Fruit fly (Drosophila melanogaster): Measurements from ENCODE around the gene CG43843.
A peak's percentile ranks its signal among the peaks of the same experiment; 100 is the strongest.

The CG43843 gene

DNA sequence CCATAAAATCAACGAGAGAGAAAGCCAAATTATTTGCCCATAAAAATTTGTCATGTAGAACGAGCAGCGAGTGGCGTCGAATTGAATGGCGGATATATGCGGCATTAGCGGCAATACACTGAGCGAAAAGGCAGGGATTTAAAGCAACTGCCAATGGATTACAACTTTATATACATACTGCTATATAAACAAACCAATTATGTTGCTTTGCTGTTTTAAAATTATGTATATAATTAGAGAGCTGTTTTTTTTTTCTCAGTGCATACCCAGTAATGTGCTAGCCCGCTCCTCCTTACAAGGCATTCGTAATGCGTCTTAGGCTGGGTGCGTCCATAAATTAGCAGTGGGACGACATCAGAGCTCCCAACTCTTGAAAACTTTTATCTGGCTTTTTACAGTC is 7.7 kb upstream of the CG43843 start (continued):
- TF ChIP-seq Hand (GFP tag; optimal IDR thresholded peaks at IDR 0.05): peak; percentile 24
- no peak for TF ChIP-seq hkb (optimal IDR thresholded peaks at IDR 0.05)
- TF ChIP-seq hkb (GFP tag; IDR thresholded peaks at IDR 0.05): peak; percentile 60
- TF ChIP-seq inv (GFP tag; IDR thresholded peaks at IDR 0.05; ENCODE audit: partially characterized antibody): no peak
- TF ChIP-seq twi (tag; optimal IDR thresholded peaks at IDR 0.05): no peak
- TF ChIP-seq stc (GFP tag; IDR thresholded peaks at IDR 0.05): no peak
- TF ChIP-seq CG30431 (GFP tag; optimal IDR thresholded peaks at IDR 0.05): no peak
- TF ChIP-seq dysf (GFP tag; IDR thresholded peaks at IDR 0.05): peak; percentile 51
- TF ChIP-seq CG2199 (GFP tag; IDR thresholded peaks at IDR 0.05): no peak
- no peak for TF ChIP-seq CG11723 (GFP tag; optimal IDR thresholded peaks at IDR 0.05)
- no peak for TF ChIP-seq Hr39 (optimal IDR thresholded peaks at IDR 0.05)
- TF ChIP-seq CG31388 (GFP tag; optimal IDR thresholded peaks at IDR 0.05): no peak
- no peak for TF ChIP-seq Max (GFP tag; optimal IDR thresholded peaks at IDR 0.05)
- TF ChIP-seq CG12659 (GFP tag; optimal IDR thresholded peaks at IDR 0.05): peak; percentile 4
- no peak for TF ChIP-seq hbn (GFP tag; IDR thresholded peaks at IDR 0.05; ENCODE audit: partially characterized antibody)
- no peak for TF ChIP-seq gsb-n (tag; optimal IDR thresholded peaks at IDR 0.05)
- TF ChIP-seq CG17186 (GFP tag; optimal IDR thresholded peaks at IDR 0.05): no peak
- no peak for TF ChIP-seq Ets65A (GFP tag)
- no peak for TF ChIP-seq pzg (GFP tag; optimal IDR thresholded peaks at IDR 0.05)
- no peak for TF ChIP-seq fd3F (GFP tag; optimal IDR thresholded peaks at IDR 0.05)
- no peak for TF ChIP-seq dm (GFP tag; optimal IDR thresholded peaks at IDR 0.05)
- TF ChIP-seq CG5953 (GFP tag; IDR thresholded peaks at IDR 0.05): no peak
- TF ChIP-seq CG1233 (GFP tag; optimal IDR thresholded peaks at IDR 0.05): no peak
- no peak for TF ChIP-seq CG6854 (GFP tag; optimal IDR thresholded peaks at IDR 0.05)
- no peak for TF ChIP-seq kah (GFP tag; optimal IDR thresholded peaks at IDR 0.05)
- TF ChIP-seq ftz-f1 (GFP tag; optimal IDR thresholded peaks at IDR 0.05): no peak
- 0 out of 2 replicates have a peak, but pooled peaks have one; percentile 23 for TF ChIP-seq seq (GFP tag; IDR thresholded peaks at IDR 0.05)
- TF ChIP-seq jumu (GFP tag; optimal IDR thresholded peaks at IDR 0.05): no peak
- TF ChIP-seq Spps (tag; optimal IDR thresholded peaks at IDR 0.05): no peak
- no peak for TF ChIP-seq NFAT (GFP tag; IDR thresholded peaks at IDR 0.05)
- no peak for TF ChIP-seq CG3163 (GFP tag; optimal IDR thresholded peaks at IDR 0.05)
- no peak for TF ChIP-seq CG1832 (GFP tag; optimal IDR thresholded peaks at IDR 0.05)
- TF ChIP-seq scrt (GFP tag; optimal IDR thresholded peaks at IDR 0.05): peak; percentile 28
- no peak for TF ChIP-seq prd (optimal IDR thresholded peaks at IDR 0.05)
- TF ChIP-seq prd (GFP tag; IDR thresholded peaks at IDR 0.05): peak; percentile 30; the same call in 1 of the 3 replicates
- no peak for TF ChIP-seq Oaz (GFP tag; IDR thresholded peaks at IDR 0.05)
- TF ChIP-seq al (GFP tag; IDR thresholded peaks at IDR 0.05): no peak
- TF ChIP-seq bsh (GFP tag; optimal IDR thresholded peaks at IDR 0.05): no peak
- TF ChIP-seq shn (GFP tag; optimal IDR thresholded peaks at IDR 0.05): no peak
- no peak for TF ChIP-seq HLH4C (GFP tag; IDR thresholded peaks at IDR 0.05; ENCODE audit: partially characterized antibody)
- TF ChIP-seq NfI (GFP tag; optimal IDR thresholded peaks at IDR 0.05): no peak
- no peak for TF ChIP-seq Dfd (GFP tag; optimal IDR thresholded peaks at IDR 0.05)
- no peak for TF ChIP-seq zfh2 (GFP tag; optimal IDR thresholded peaks at IDR 0.05)
- no peak for TF ChIP-seq Atf3 (GFP tag; optimal IDR thresholded peaks at IDR 0.05)
- no peak for TF ChIP-seq bowl (GFP tag; IDR thresholded peaks at IDR 0.05)
- no peak for TF ChIP-seq CG7372 (GFP tag; IDR thresholded peaks at IDR 0.05)
- TF ChIP-seq CG13894 (tag; optimal IDR thresholded peaks at IDR 0.05): no peak
- peak; percentile 25 for TF ChIP-seq unpg (GFP tag; optimal IDR thresholded peaks at IDR 0.05)
- TF ChIP-seq luna (GFP tag; optimal IDR thresholded peaks at IDR 0.05): no peak
- TF ChIP-seq mld (GFP tag; IDR thresholded peaks at IDR 0.05; ENCODE audit: partially characterized antibody): no peak
- TF ChIP-seq CG18619 (GFP tag; optimal IDR thresholded peaks at IDR 0.05): no peak
- TF ChIP-seq Dbx (GFP tag; IDR thresholded peaks at IDR 0.05): peak; percentile 51; the same call in 1 of the 3 replicates
- no peak for TF ChIP-seq Bdp1 (GFP tag; optimal IDR thresholded peaks at IDR 0.05)
